Fruit fly (Drosophila melanogaster): ENCODE measurements around the gene CG15369.

- no peak for TF ChIP-seq psq (optimal IDR thresholded peaks at IDR 0.05)
- no peak for TF ChIP-seq insv (optimal IDR thresholded peaks at IDR 0.05)
- no peak for TF ChIP-seq Myc (optimal IDR thresholded peaks at IDR 0.05)
- no peak for TF ChIP-seq h (optimal IDR thresholded peaks at IDR 0.05)
- no peak for TF ChIP-seq ttk (optimal IDR thresholded peaks at IDR 0.05)
- no peak for TF ChIP-seq Sin3A (optimal IDR thresholded peaks at IDR 0.05)
Observed at dm6 chrX:9226837-9227236, 10.2 kb downstream of the CG15369 start, which contains the start of gene Gr8a.

Data from Kc167 (cell line).